In the genomic region with DNA sequence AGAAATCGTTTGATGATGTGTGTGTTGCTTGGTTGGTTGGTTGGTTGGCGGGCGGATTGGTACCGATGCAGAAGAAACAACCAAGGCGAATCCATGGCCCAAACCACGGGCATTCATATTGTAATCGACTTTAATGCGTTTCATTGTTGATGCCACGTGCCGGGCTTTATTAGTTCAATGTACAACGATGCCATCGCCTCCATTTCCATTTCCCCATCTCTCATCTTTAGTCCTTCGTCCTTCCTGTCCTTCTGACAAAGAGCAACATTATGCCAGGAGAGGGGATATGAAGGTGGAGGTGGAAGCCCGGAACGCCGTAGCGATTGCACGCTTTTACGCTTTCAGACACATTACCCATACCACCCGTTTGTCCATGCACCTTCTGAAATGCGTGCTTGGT, we compare ENCODE assay signal across 3 fruit fly cellular contexts.
TF ChIP-seq lines count a peak whose summit lies in the region.

No protein-coding gene starts in this region.

- TF ChIP-seq CTCF in whole organism, embryonic (GFP tag; optimal IDR thresholded peaks at IDR 0.05; lab: Kevin White, UChicago) = no peak

TF ChIP-seq in whole organism, embryonic, 481 proteins besides CTCF, POLR2A, EP300 and RAD21 (continues in another document):
- TF ChIP-seq otp (GFP tag; IDR thresholded peaks at IDR 0.05; lab: Robert Waterston, UW) (no peak), CG1529 (GFP tag; optimal IDR thresholded peaks at IDR 0.05; lab: Kevin White, UChicago) (no peak), br (optimal IDR thresholded peaks at IDR 0.05; lab: Kevin White, UChicago) (no peak), Med (GFP tag; lab: Kevin White, UChicago) (peak; percentile 15), CG7963 (GFP tag; IDR thresholded peaks at IDR 0.05; lab: Robert Waterston, UW; ENCODE audit: partially characterized antibody) (no peak), Scr (GFP tag; IDR thresholded peaks at IDR 0.05; lab: Robert Waterston, UW; ENCODE audit: partially characterized antibody) (no peak), CG5180 (GFP tag; optimal IDR thresholded peaks at IDR 0.05; lab: Kevin White, UChicago) (no peak), zen (tag; optimal IDR thresholded peaks at IDR 0.05; lab: Kevin White, UChicago) (no peak), CG5953 (GFP tag; IDR thresholded peaks at IDR 0.05; lab: Robert Waterston, UW) (no peak), gsb-n (tag; optimal IDR thresholded peaks at IDR 0.05; lab: Kevin White, UChicago) (peak; percentile 7), ash1 (GFP tag; optimal IDR thresholded peaks at IDR 0.05; lab: Kevin White, UChicago) (no peak), CG12391 (tag; optimal IDR thresholded peaks at IDR 0.05; lab: Kevin White, UChicago) (no peak), CG14667 (GFP tag; IDR thresholded peaks at IDR 0.05; lab: Robert Waterston, UW) (no peak), Sry-β (GFP tag; optimal IDR thresholded peaks at IDR 0.05; lab: Kevin White, UChicago) (no peak), Hsf (GFP tag; optimal IDR thresholded peaks at IDR 0.05; lab: Kevin White, UChicago) (no peak), CoRest (tag; optimal IDR thresholded peaks at IDR 0.05; lab: Kevin White, UChicago) (no peak), Opbp (GFP tag; IDR thresholded peaks at IDR 0.05; lab: Robert Waterston, UW; ENCODE audit: partially characterized antibody) (no peak), lbe (GFP tag; optimal IDR thresholded peaks at IDR 0.05; lab: Kevin White, UChicago) (no peak), jigr1 (GFP tag; IDR thresholded peaks at IDR 0.05; lab: Robert Waterston, UW) (no peak), slp2 (GFP tag; optimal IDR thresholded peaks at IDR 0.05; lab: Kevin White, UChicago) (no peak), CG17912 (GFP tag; optimal IDR thresholded peaks at IDR 0.05; lab: Kevin White, UChicago) (no peak), Sox100B (GFP tag; optimal IDR thresholded peaks at IDR 0.05; lab: Kevin White, UChicago) (no peak), Sin3A (optimal IDR thresholded peaks at IDR 0.05; lab: Kevin White, UChicago) (no peak), Ravus (GFP tag; IDR thresholded peaks at IDR 0.05; lab: Robert Waterston, UW) (no peak), CG7556 (GFP tag; optimal IDR thresholded peaks at IDR 0.05; lab: Kevin White, UChicago) (no peak), da (GFP tag; optimal IDR thresholded peaks at IDR 0.05; lab: Kevin White, UChicago) (no peak), CG9609 (GFP tag; optimal IDR thresholded peaks at IDR 0.05; lab: Kevin White, UChicago) (no peak), CG10431 (GFP tag; optimal IDR thresholded peaks at IDR 0.05; lab: Kevin White, UChicago) (no peak), repo (GFP tag; optimal IDR thresholded peaks at IDR 0.05; lab: Kevin White, UChicago) (no peak), D (optimal IDR thresholded peaks at IDR 0.05; lab: Kevin White, UChicago) (no peak), D (GFP tag; optimal IDR thresholded peaks at IDR 0.05; lab: Kevin White, UChicago) (peak; percentile 30)

TF ChIP-seq in whole organism, prepupa, 60 proteins besides CTCF, POLR2A, EP300 and RAD21:
- TF ChIP-seq svp (GFP tag; lab: Kevin White, UChicago) = peak; percentile 17
- no peak for TF ChIP-seq CG6276 (GFP tag; optimal IDR thresholded peaks at IDR 0.05; lab: Kevin White, UChicago)

TF ChIP-seq in whole organism, pupa, 21 proteins besides CTCF, POLR2A, EP300 and RAD21:
- peak; percentile 13 for TF ChIP-seq CG13204 (GFP tag; optimal IDR thresholded peaks at IDR 0.05; lab: Kevin White, UChicago)
- TF ChIP-seq CG10348 (GFP tag; IDR thresholded peaks at IDR 0.05; lab: Robert Waterston, UW) = no peak
